Fruit fly (Drosophila melanogaster) whole organism, embryonic: ENCODE results near the gene Ccz1.

Experiments used
- Bdp1 ChIP-seq: fragments of 200-800 bp; sonication (Bioruptor generic); optimal IDR thresholded peaks from 3 replicates; lab custom pipeline; 2016; ENCODE audit warnings: missing biosample characterization, missing genetic modification characterization
- CG12769 ChIP-seq: fragments of 200-800 bp; sonication (Bioruptor generic); optimal IDR thresholded peaks from 2 replicates; lab custom pipeline; 2019; ENCODE audit warnings: missing biosample characterization, mild to moderate bottlenecking, missing genetic modification characterization, moderate library complexity
- CG13894 ChIP-seq: fragments of 200-800 bp; sonication (Bioruptor generic); optimal IDR thresholded peaks from 3 replicates; lab custom pipeline; 2018; ENCODE audit warnings: missing biosample characterization, mild to moderate bottlenecking, missing genetic modification characterization, moderate library complexity
- CG14050 ChIP-seq: fragments of 200-800 bp; sonication (Bioruptor generic); IDR thresholded peaks from 3 replicates; pipeline ENCODE4 v1.3.6; 2022; ENCODE audit warnings: missing biosample characterization, missing genetic modification characterization
- CG1529 ChIP-seq: fragments of 200-800 bp; sonication (Bioruptor generic); optimal IDR thresholded peaks from 3 replicates; lab custom pipeline; 2018; ENCODE audit warnings: missing biosample characterization, missing genetic modification characterization
- CG17328 ChIP-seq: fragments of 200-800 bp; sonication (Bioruptor generic); IDR thresholded peaks from 2 replicates; pipeline ENCODE4 v1.3.6; 2022; ENCODE audit warnings: missing biosample characterization, missing genetic modification characterization
- CG17359 ChIP-seq: fragments of 200-800 bp; sonication (Bioruptor generic); optimal IDR thresholded peaks from 3 replicates; lab custom pipeline; 2018; ENCODE audit warnings: missing biosample characterization, mild to moderate bottlenecking, missing genetic modification characterization, moderate library complexity
- CG2199 ChIP-seq: fragments of 200-800 bp; sonication (Bioruptor generic); IDR thresholded peaks from 3 replicates; pipeline ENCODE4 v1.3.6; 2022; ENCODE audit warnings: missing biosample characterization, missing genetic modification characterization
- CG30431 ChIP-seq: fragments of 200-800 bp; sonication (Bioruptor generic); optimal IDR thresholded peaks from 2 replicates; lab custom pipeline; 2017; ENCODE audit warnings: missing biosample characterization, missing genetic modification characterization
- CG3407 ChIP-seq: fragments of 200-800 bp; sonication (Bioruptor generic); optimal IDR thresholded peaks from 2 replicates; lab custom pipeline; 2018; ENCODE audit warnings: missing biosample characterization, mild to moderate bottlenecking, missing genetic modification characterization
- CG7271 ChIP-seq: fragments of 200-800 bp; sonication (Bioruptor generic); optimal IDR thresholded peaks from 2 replicates; lab custom pipeline; 2018; ENCODE audit warnings: missing biosample characterization, mild to moderate bottlenecking, missing genetic modification characterization, moderate library complexity
- CG8359 ChIP-seq: fragments of 200-800 bp; sonication (Bioruptor generic); optimal IDR thresholded peaks from 2 replicates; lab custom pipeline; 2017; ENCODE audit warnings: missing biosample characterization, mild to moderate bottlenecking, missing genetic modification characterization, borderline replicate concordance
- CHES-1-like ChIP-seq: fragments of 200-800 bp; sonication (Bioruptor generic); optimal IDR thresholded peaks from 2 replicates; lab custom pipeline; 2016; ENCODE audit warnings: missing biosample characterization, missing genetic modification characterization
- CTCF ChIP-seq: fragments of 200-800 bp; sonication (Bioruptor generic); optimal IDR thresholded peaks from 2 replicates; lab custom pipeline; 2017; ENCODE audit warnings: missing biosample characterization, mild to moderate bottlenecking, missing genetic modification characterization, moderate library complexity
- CoRest ChIP-seq: fragments of 200-800 bp; sonication (Bioruptor generic); optimal IDR thresholded peaks from 3 replicates; lab custom pipeline; 2018; ENCODE audit warnings: missing biosample characterization, mild to moderate bottlenecking, missing genetic modification characterization, moderate library complexity
- Dip3 ChIP-seq: fragments of 200-800 bp; sonication (Bioruptor generic); optimal IDR thresholded peaks from 3 replicates; lab custom pipeline; 2016; ENCODE audit warnings: missing biosample characterization, missing genetic modification characterization
- Hr39 ChIP-seq: fragments of >200 bp; optimal IDR thresholded peaks from 2 replicates; lab custom pipeline; 2017
- NC2α ChIP-seq: fragments of 200-800 bp; sonication (Bioruptor generic); optimal IDR thresholded peaks from 2 replicates; lab custom pipeline; 2016; ENCODE audit warnings: missing biosample characterization, missing genetic modification characterization
- NK7.1 ChIP-seq: fragments of 200-800 bp; sonication (Bioruptor generic); optimal IDR thresholded peaks from 3 replicates; lab custom pipeline; 2016; ENCODE audit warnings: missing biosample characterization, missing genetic modification characterization
- NfI ChIP-seq: fragments of 200-800 bp; sonication (Bioruptor generic); optimal IDR thresholded peaks from 3 replicates; lab custom pipeline; 2018; ENCODE audit warnings: missing biosample characterization, mild to moderate bottlenecking, missing genetic modification characterization, moderate library complexity
- Pdp1 ChIP-seq, 2 experiments: fragments of 200-800 bp; sonication (Bioruptor generic); optimal IDR thresholded peaks; 3 replicates each; lab custom pipeline; 2016; ENCODE audit warnings: missing biosample characterization in 2 of 2, missing genetic modification characterization in 2 of 2, mild to moderate bottlenecking in 1 of 2, moderate library complexity in 1 of 2
- YL-1 ChIP-seq: fragments of 200-800 bp; sonication (Bioruptor generic); optimal IDR thresholded peaks from 3 replicates; lab custom pipeline; 2017; ENCODE audit warnings: missing biosample characterization, mild to moderate bottlenecking, missing genetic modification characterization
- abd-A ChIP-seq: fragments of 200-800 bp; sonication (Bioruptor generic); optimal IDR thresholded peaks from 3 replicates; lab custom pipeline; 2019; ENCODE audit warnings: missing biosample characterization, mild to moderate bottlenecking, missing genetic modification characterization, moderate library complexity
- ap ChIP-seq: fragments of 200-800 bp; sonication (Bioruptor generic); IDR thresholded peaks from 2 replicates; pipeline ENCODE4 v1.3.6; 2022; ENCODE audit warnings: missing biosample characterization, missing genetic modification characterization
- ara ChIP-seq: fragments of 200-800 bp; sonication (Bioruptor generic); IDR thresholded peaks from 2 replicates; pipeline ENCODE4 v1.3.6; 2022; ENCODE audit warnings: missing biosample characterization, missing genetic modification characterization
- cad ChIP-seq: fragments of >200 bp; optimal IDR thresholded peaks from 2 replicates; lab custom pipeline; 2017; ENCODE audit warnings: missing biosample characterization, missing genetic modification characterization
- cg ChIP-seq: fragments of 200-800 bp; sonication (Bioruptor generic); optimal IDR thresholded peaks from 3 replicates; lab custom pipeline; 2019; ENCODE audit warnings: missing biosample characterization, mild to moderate bottlenecking, missing genetic modification characterization, moderate library complexity
- chinmo ChIP-seq: fragments of 200-800 bp; sonication (Bioruptor generic); IDR thresholded peaks from 4 replicates; pipeline ENCODE4 v1.3.6; 2022; ENCODE audit warnings: missing biosample characterization, missing genetic modification characterization; ENCODE audit not compliant: partially characterized antibody
- emc ChIP-seq: fragments of 200-800 bp; sonication (Bioruptor generic); optimal IDR thresholded peaks from 2 replicates; lab custom pipeline; 2016; ENCODE audit warnings: missing biosample characterization, missing genetic modification characterization
- eve ChIP-seq, 2 experiments: fragments of >200 bp; optimal IDR thresholded peaks; 2 replicates each; lab custom pipeline; 2017; ENCODE audit warnings: missing biosample characterization in 2 of 2, missing genetic modification characterization in 2 of 2
- fru ChIP-seq: fragments of >200 bp; optimal IDR thresholded peaks from 2 replicates; lab custom pipeline; 2017
- gem ChIP-seq: fragments of 200-800 bp; sonication (Bioruptor generic); optimal IDR thresholded peaks from 2 replicates; lab custom pipeline; 2019; ENCODE audit warnings: missing biosample characterization, mild to moderate bottlenecking, missing genetic modification characterization, moderate library complexity
- grau ChIP-seq: fragments of 200-800 bp; optimal IDR thresholded peaks from 3 replicates; lab custom pipeline; 2019; ENCODE audit warnings: missing biosample characterization, mild to moderate bottlenecking, missing genetic modification characterization, moderate library complexity
- gro ChIP-seq: fragments of 200-800 bp; sonication (Bioruptor generic); optimal IDR thresholded peaks from 2 replicates; lab custom pipeline; 2016; ENCODE audit warnings: missing biosample characterization, missing genetic modification characterization
- jumu ChIP-seq: fragments of 200-800 bp; sonication (Bioruptor generic); optimal IDR thresholded peaks from 3 replicates; lab custom pipeline; 2016; ENCODE audit warnings: missing biosample characterization, missing genetic modification characterization
- lab ChIP-seq: fragments of 200-800 bp; sonication (Bioruptor generic); optimal IDR thresholded peaks from 3 replicates; lab custom pipeline; 2017; ENCODE audit warnings: missing biosample characterization, missing genetic modification characterization, mild to moderate bottlenecking, moderate library complexity, missing genetic modification reagents
- lilli ChIP-seq: fragments of 200-800 bp; sonication (Bioruptor generic); optimal IDR thresholded peaks from 3 replicates; lab custom pipeline; 2016; ENCODE audit warnings: missing biosample characterization, missing genetic modification characterization
- maf-S ChIP-seq: fragments of 200-800 bp; sonication (Bioruptor generic); optimal IDR thresholded peaks from 2 replicates; lab custom pipeline; 2016; ENCODE audit warnings: missing biosample characterization, missing genetic modification characterization
- nom ChIP-seq: fragments of 200-800 bp; sonication (Bioruptor generic); optimal IDR thresholded peaks from 2 replicates; lab custom pipeline; 2017; ENCODE audit warnings: missing biosample characterization, missing genetic modification characterization, mild to moderate bottlenecking, moderate library complexity, missing genetic modification reagents
- oc ChIP-seq: fragments of 200-800 bp; sonication (Bioruptor generic); optimal IDR thresholded peaks from 2 replicates; lab custom pipeline; 2018; ENCODE audit warnings: missing biosample characterization, mild to moderate bottlenecking, missing genetic modification characterization, moderate library complexity
- pnt ChIP-seq: fragments of 200-800 bp; sonication (Bioruptor generic); optimal IDR thresholded peaks from 3 replicates; lab custom pipeline; 2016; ENCODE audit warnings: missing biosample characterization, missing genetic modification characterization
- row ChIP-seq: fragments of 200-800 bp; sonication (Bioruptor generic); IDR thresholded peaks from 3 replicates; pipeline ENCODE4 v1.3.6; 2022; ENCODE audit warnings: missing biosample characterization, missing genetic modification characterization
- sd ChIP-seq: fragments of 200-800 bp; sonication (Bioruptor generic); optimal IDR thresholded peaks from 3 replicates; lab custom pipeline; 2018; ENCODE audit warnings: missing biosample characterization, mild to moderate bottlenecking, missing genetic modification characterization, moderate library complexity
- unc-4 ChIP-seq: fragments of 200-800 bp; sonication (Bioruptor generic); IDR thresholded peaks from 2 replicates; pipeline ENCODE4 v1.3.6; 2022; ENCODE audit warnings: missing biosample characterization, missing genetic modification characterization; ENCODE audit not compliant: partially characterized antibody
- vvl ChIP-seq: fragments of 200-800 bp; sonication (Bioruptor generic); IDR thresholded peaks from 2 replicates; pipeline ENCODE4 v1.3.6; 2022; ENCODE audit warnings: missing biosample characterization, missing genetic modification characterization
- zen2 ChIP-seq: fragments of 200-800 bp; sonication (Bioruptor generic); IDR thresholded peaks from 3 replicates; pipeline ENCODE4 v1.3.6; 2022; ENCODE audit warnings: missing biosample characterization, missing genetic modification characterization; ENCODE audit not compliant: partially characterized antibody

Gene Ccz1

dm6 chr3L:3851847-3852246 lies 47.1 kb downstream of the Ccz1 start (continued):
- TF ChIP-seq pnt (GFP tag; lab: Kevin White, UChicago) = peak; percentile 20
- no peak for TF ChIP-seq CG14050 (GFP tag; lab: Robert Waterston, UW)
- TF ChIP-seq ara = peak; percentile 64; the same call in 1 of the 2 replicates
- TF ChIP-seq zen2 (GFP tag; lab: Robert Waterston, UW) = no peak
- peak in 1 of 2 experiments; percentile 80 for TF ChIP-seq eve (GFP tag; optimal IDR thresholded peaks at IDR 0.05; lab: Kevin White, UChicago)
- TF ChIP-seq CG30431 = peak; percentile 0
- no peak for TF ChIP-seq emc
- TF ChIP-seq CG17359 (tag; lab: Kevin White, UChicago) = no peak
- TF ChIP-seq CTCF (GFP tag; lab: Kevin White, UChicago) = no peak
- TF ChIP-seq Pdp1 (GFP tag; optimal IDR thresholded peaks at IDR 0.05; lab: Kevin White, UChicago) = peak; percentile 31 to 34
- peak; percentile 5 for TF ChIP-seq oc (tag; lab: Kevin White, UChicago)
- no peak for TF ChIP-seq Hr39 (lab: Kevin White, UChicago)
- TF ChIP-seq CHES-1-like = peak; percentile 7
- no peak for TF ChIP-seq maf-S (GFP tag; lab: Kevin White, UChicago)
- no peak for TF ChIP-seq CG2199 (GFP tag; lab: Robert Waterston, UW)
- peak; percentile 10 for TF ChIP-seq Bdp1
- TF ChIP-seq fru (lab: Kevin White, UChicago) = no peak
- TF ChIP-seq NK7.1 (GFP tag; lab: Kevin White, UChicago) = no peak
- peak; percentile 46; the same call in 2 of the 3 replicates for TF ChIP-seq row
- no peak for TF ChIP-seq CG7271 (tag; lab: Kevin White, UChicago)
- TF ChIP-seq ap (GFP tag; lab: Robert Waterston, UW) = no peak
- peak; percentile 24 for TF ChIP-seq lab (GFP tag; lab: Kevin White, UChicago)
- TF ChIP-seq nom = no peak
- no peak for TF ChIP-seq CG8359 (GFP tag; lab: Kevin White, UChicago)
- no peak for TF ChIP-seq gro
- no peak for TF ChIP-seq NC2α (GFP tag; lab: Kevin White, UChicago)
- TF ChIP-seq gem = peak; percentile 68
- peak; percentile 61; the same call in 1 of the 2 replicates for TF ChIP-seq CG17328
- peak; percentile 41 for TF ChIP-seq CoRest (tag; lab: Kevin White, UChicago)
- TF ChIP-seq CG13894 = peak; percentile 50
- no peak for TF ChIP-seq CG3407
- no peak for TF ChIP-seq NfI (GFP tag; lab: Kevin White, UChicago)
- peak; percentile 16 for TF ChIP-seq CG1529
- no peak for TF ChIP-seq unc-4 (GFP tag; lab: Robert Waterston, UW)
- TF ChIP-seq grau (tag; lab: Kevin White, UChicago) = peak; percentile 36
- TF ChIP-seq lilli (GFP tag; lab: Kevin White, UChicago) = peak; percentile 37
- no peak for TF ChIP-seq Dip3 (GFP tag; lab: Kevin White, UChicago)
- TF ChIP-seq jumu = peak; percentile 11

- TF ChIP-seq YL-1 (GFP tag; lab: Kevin White, UChicago) = no peak
- TF ChIP-seq CG13894 = peak; percentile 64
- peak; percentile 58 for TF ChIP-seq CG12769 (tag; lab: Kevin White, UChicago)
- no peak for TF ChIP-seq cad (GFP tag; lab: Kevin White, UChicago)
- peak; percentile 75 for TF ChIP-seq sd
- TF ChIP-seq vvl (GFP tag; lab: Robert Waterston, UW) = peak; percentile 63; the same call in 1 of the 2 replicates
- no peak for TF ChIP-seq cg
- TF ChIP-seq chinmo (GFP tag; lab: Robert Waterston, UW) = 0 out of 4 replicates have a peak, but pooled peaks have one; percentile 67
- TF ChIP-seq abd-A (tag; lab: Kevin White, UChicago) = peak; percentile 76
Observed at dm6 chr3L:3851048-3851447, 47.9 kb downstream of the Ccz1 start.
